Fruit fly (Drosophila melanogaster) S2 (cell line): ENCODE data around the gene Ctr1C.

ENCODE experiments used
- CG8478 ChIP-seq: fragments of >200 bp; optimal IDR thresholded peaks from 2 replicates; lab custom pipeline; 2018
- CTCF ChIP-seq, 2 experiments: fragments of >200 bp; optimal IDR thresholded peaks; 2 replicates each; lab custom pipeline; 2018

- TF ChIP-seq CG8478 (lab: Kevin White, UChicago): no peak
- no peak for TF ChIP-seq CTCF (optimal IDR thresholded peaks at IDR 0.05; lab: Kevin White, UChicago)
These were observed 41.7 kb downstream of the Ctr1C start for dm6 chr3R:30922414-30922813.
